Worm (Caenorhabditis elegans) whole organism, young adult: ENCODE measurements around the gene hpl-2.
A peak's percentile ranks its signal among the peaks of the same experiment; 100 is the strongest.

ENCODE experiments used
- die-1 ChIP-seq: sonication (generic microtip); optimal IDR thresholded peaks from 2 replicates; lab custom pipeline; 2016; ENCODE audit warnings: missing genotype, mild to moderate bottlenecking, missing genetic modification characterization, missing compliant biosample characterization
- mel-28 ChIP-seq: sonication (generic microtip); optimal IDR thresholded peaks from 2 replicates; lab custom pipeline; 2016; ENCODE audit warnings: borderline replicate concordance, mild to moderate bottlenecking, missing genetic modification characterization, missing compliant biosample characterization

DNA sequence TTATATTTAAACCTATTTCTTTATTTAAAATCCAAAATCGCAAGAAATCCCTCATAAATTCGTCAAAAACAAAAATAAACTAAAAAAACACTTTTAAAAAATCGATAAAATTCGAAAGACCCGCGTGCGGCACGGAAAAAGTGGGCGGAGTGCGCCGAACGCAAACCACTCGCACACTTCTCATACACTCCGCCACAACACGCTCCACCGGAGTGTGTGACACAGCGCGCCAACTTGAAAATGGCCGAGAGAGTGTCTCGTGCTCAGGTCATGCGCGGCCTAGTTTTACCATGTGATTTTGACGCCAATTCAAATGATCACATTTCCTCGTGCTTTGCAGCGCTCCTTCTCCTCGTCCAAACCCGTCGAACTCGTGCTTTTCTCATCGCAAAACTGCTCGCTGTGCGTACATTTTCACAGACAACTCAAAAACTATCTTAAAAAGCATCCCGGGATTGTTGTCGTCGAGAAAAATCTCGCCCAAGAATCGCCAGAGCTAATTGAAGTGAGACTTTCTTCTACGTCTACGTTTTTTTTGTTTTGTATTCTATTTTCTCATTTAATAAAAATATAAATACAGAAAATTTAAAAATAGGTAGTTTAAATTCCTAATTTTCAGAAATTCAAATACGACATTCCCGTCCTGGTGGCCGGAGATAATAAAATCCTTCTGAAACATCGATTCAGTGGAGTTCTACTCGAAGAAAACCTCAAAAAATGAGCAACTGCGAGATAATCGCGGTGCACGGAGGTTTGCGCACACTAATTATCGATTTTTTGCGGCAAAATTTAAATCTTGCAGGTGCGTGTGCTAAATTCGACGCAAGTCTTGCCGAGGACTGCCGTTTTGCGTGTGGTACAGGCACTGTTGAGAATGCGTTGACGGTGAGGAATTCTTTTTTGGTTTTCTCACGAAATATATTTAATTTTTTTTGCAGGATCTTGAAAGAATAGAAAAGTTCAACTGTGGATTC, 4.0 kb upstream of the hpl-2 start, which contains the start of gene tasp-1:
- TF ChIP-seq die-1 (tag; lab: Kevin White, UChicago) (peak; percentile 98), mel-28 (tag; lab: Kevin White, UChicago) (peak; percentile 94)
